Worm (Caenorhabditis elegans): ENCODE results near the gene srh-250.

DNA sequence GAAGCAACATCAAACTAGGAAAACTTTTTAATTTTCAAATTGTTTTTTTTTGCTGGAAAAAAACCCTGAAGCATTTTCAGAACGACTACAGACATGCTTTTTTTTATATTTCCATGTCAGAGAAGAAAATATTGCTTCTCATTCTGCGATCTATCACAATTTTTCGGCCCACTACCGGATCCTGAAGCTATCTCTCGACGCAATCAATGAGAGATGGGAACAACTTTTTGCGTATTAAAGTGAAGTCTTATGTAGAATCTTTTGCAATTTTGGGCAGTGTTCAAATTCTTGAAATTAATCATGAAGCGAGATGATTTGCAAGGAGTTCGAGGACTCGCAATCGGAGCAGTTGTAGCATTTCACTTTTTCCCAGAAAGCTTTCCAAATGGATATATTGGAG lies 8.8 kb upstream of the srh-250 start, which contains the start of gene oac-10:
- no peak for TF ChIP-seq aptf-2 (GFP tag; conservative IDR thresholded peaks at IDR 0.05)
- no peak for TF ChIP-seq unc-130 (GFP tag; optimal IDR thresholded peaks at IDR 0.05)
- TF ChIP-seq F57A8.1 (GFP tag; optimal IDR thresholded peaks at IDR 0.05), result no peak
- no peak for TF ChIP-seq F23B12.7 (tag; optimal IDR thresholded peaks at IDR 0.05; ENCODE audit: insufficient read depth)
- no peak for TF ChIP-seq lir-1 (GFP tag; conservative IDR thresholded peaks at IDR 0.05)
- no peak for TF ChIP-seq C17E4.6 (GFP tag; IDR thresholded peaks at IDR 0.05)
- TF ChIP-seq nfya-1 (tag; optimal IDR thresholded peaks at IDR 0.05; ENCODE audit: borderline replicate concordance, insufficient read depth), result no peak
- TF ChIP-seq F52B5.7 (tag; optimal IDR thresholded peaks at IDR 0.05), result no peak
- no peak for TF ChIP-seq ets-4 (GFP tag; optimal IDR thresholded peaks at IDR 0.05)
- TF ChIP-seq nhr-27 (tag; optimal IDR thresholded peaks at IDR 0.05), result no peak
- no peak for TF ChIP-seq lag-1 (GFP tag; IDR thresholded peaks at IDR 0.05)
- TF ChIP-seq Y53F4B.3 (GFP tag; IDR thresholded peaks at IDR 0.05), result no peak
